Fruit fly (Drosophila melanogaster) whole organism, wandering third instar larva: ENCODE results near the gene hwt.

ENCODE experiments used
- Abd-B ChIP-seq: fragments of >200 bp; optimal IDR thresholded peaks from 2 replicates; lab custom pipeline; 2017; ENCODE audit warnings: missing biosample characterization, missing genetic modification characterization
- CG32264 ChIP-seq: fragments of 200-800 bp; sonication (Bioruptor generic); optimal IDR thresholded peaks from 2 replicates; lab custom pipeline; 2016; ENCODE audit warnings: missing biosample characterization, missing genetic modification characterization
- CG9705 ChIP-seq: fragments of 200-800 bp; sonication (Bioruptor generic); optimal IDR thresholded peaks from 2 replicates; lab custom pipeline; 2018; ENCODE audit warnings: missing biosample characterization, mild to moderate bottlenecking, missing genetic modification characterization
- CrebA ChIP-seq: fragments of 200-800 bp; sonication (Bioruptor generic); optimal IDR thresholded peaks from 2 replicates; lab custom pipeline; 2016; ENCODE audit warnings: missing biosample characterization, mild to moderate bottlenecking, missing genetic modification characterization, borderline replicate concordance
- Dfd ChIP-seq: fragments of >200 bp; optimal IDR thresholded peaks from 2 replicates; lab custom pipeline; 2017; ENCODE audit warnings: missing biosample characterization, missing genetic modification characterization
- Dif ChIP-seq: fragments of 200-275, 200-300 bp; sonication (Bioruptor generic); optimal IDR thresholded peaks from 2 replicates; lab custom pipeline; 2018; ENCODE audit warnings: missing biosample characterization, missing genetic modification characterization; ENCODE audit not compliant: partially characterized antibody
- GATAd ChIP-seq: sonication (Bioruptor generic); optimal IDR thresholded peaks from 2 replicates; lab custom pipeline; 2016; ENCODE audit warnings: missing biosample characterization, missing genetic modification characterization
- HLH106 ChIP-seq: fragments of 200-800 bp; optimal IDR thresholded peaks from 3 replicates; lab custom pipeline; 2019; ENCODE audit warnings: missing biosample characterization, mild to moderate bottlenecking, missing genetic modification characterization, moderate library complexity
- Hnf4 ChIP-seq: fragments of 200-800 bp; sonication (Bioruptor generic); optimal IDR thresholded peaks from 2 replicates; lab custom pipeline; 2016; ENCODE audit warnings: missing biosample characterization, mild to moderate bottlenecking, missing genetic modification characterization
- Hr78 ChIP-seq: fragments of >200 bp; optimal IDR thresholded peaks from 2 replicates; lab custom pipeline; 2017; ENCODE audit warnings: missing biosample characterization, missing genetic modification characterization
- Hr83 ChIP-seq: fragments of 200-300 bp; sonication (Bioruptor generic); optimal IDR thresholded peaks from 2 replicates; lab custom pipeline; 2016; ENCODE audit warnings: missing biosample characterization, mild to moderate bottlenecking, missing genetic modification characterization, moderate library complexity; ENCODE audit not compliant: poor library complexity, severe bottlenecking
- Jra ChIP-seq: sonication (Bioruptor generic); optimal IDR thresholded peaks from 2 replicates; lab custom pipeline; 2016; ENCODE audit warnings: missing biosample characterization, missing genetic modification characterization
- Mio ChIP-seq: sonication (Bioruptor generic); optimal IDR thresholded peaks from 2 replicates; lab custom pipeline; 2016; ENCODE audit warnings: missing biosample characterization, missing genetic modification characterization
- Myc ChIP-seq: fragments of >200 bp; optimal IDR thresholded peaks from 2 replicates; lab custom pipeline; 2017
- N ChIP-seq: fragments of >200 bp; optimal IDR thresholded peaks from 2 replicates; lab custom pipeline; 2018; ENCODE audit warnings: missing biosample characterization, missing external identifiers, missing genetic modification characterization
- OdsH ChIP-seq: fragments of 200-800 bp; sonication (Bioruptor generic); optimal IDR thresholded peaks from 2 replicates; lab custom pipeline; 2016; ENCODE audit warnings: missing biosample characterization, mild to moderate bottlenecking, missing genetic modification characterization
- Rel ChIP-seq, 2 experiments: fragments of 200-800 bp; sonication (Bioruptor generic) in 1 of 2; optimal IDR thresholded peaks; 2 replicates in 1 of 2; 3 replicates in 1 of 2; lab custom pipeline; 2016 to 2019; ENCODE audit warnings: mild to moderate bottlenecking in 2 of 2, missing biosample characterization in 2 of 2, missing genetic modification characterization in 2 of 2, moderate library complexity in 1 of 2
- Sp1 ChIP-seq: fragments of 200-800 bp; sonication (Bioruptor generic); optimal IDR thresholded peaks from 3 replicates; lab custom pipeline; 2019; ENCODE audit warnings: missing biosample characterization, mild to moderate bottlenecking, missing genetic modification characterization, moderate library complexity
- Vsx2 ChIP-seq: fragments of 200-300, 225-300 bp; sonication (Bioruptor generic); optimal IDR thresholded peaks from 2 replicates; lab custom pipeline; 2018; ENCODE audit warnings: missing biosample characterization, missing genetic modification characterization; ENCODE audit not compliant: partially characterized antibody
- br ChIP-seq: fragments of 200-800 bp; sonication (Bioruptor generic); optimal IDR thresholded peaks from 2 replicates; lab custom pipeline; 2016; ENCODE audit warnings: missing biosample characterization, missing genetic modification characterization
- brk ChIP-seq: fragments of 200-800 bp; sonication (Bioruptor generic); optimal IDR thresholded peaks from 2 replicates; lab custom pipeline; 2016; ENCODE audit warnings: missing biosample characterization, mild to moderate bottlenecking, missing genetic modification characterization
- dl ChIP-seq, 2 experiments: fragments of 175-275, 200-275 bp in 1 of 2; fragments of 200-275 bp in 1 of 2; sonication (Bioruptor generic); optimal IDR thresholded peaks; lab custom pipeline; 2018; ENCODE audit warnings: mild to moderate bottlenecking in 2 of 2, missing biosample characterization in 2 of 2, missing genetic modification characterization in 2 of 2, moderate library complexity in 2 of 2; ENCODE audit not compliant: partially characterized antibody in 2 of 2, insufficient read depth in 1 of 2
- dmrt93B ChIP-seq: fragments of 200-800 bp; sonication (Bioruptor generic); optimal IDR thresholded peaks from 2 replicates; lab custom pipeline; 2018; ENCODE audit warnings: missing biosample characterization, mild to moderate bottlenecking, missing genetic modification characterization
- dsf ChIP-seq: sonication (Bioruptor generic); optimal IDR thresholded peaks from 2 replicates; lab custom pipeline; 2016; ENCODE audit warnings: missing biosample characterization, missing genetic modification characterization, borderline replicate concordance
- ey ChIP-seq: fragments of 200-800 bp; sonication (Bioruptor generic); optimal IDR thresholded peaks from 2 replicates; lab custom pipeline; 2016; ENCODE audit warnings: missing biosample characterization, missing genetic modification characterization
- foxo ChIP-seq, 2 experiments: fragments of 200-800 bp; sonication (Bioruptor generic); optimal IDR thresholded peaks; 2 replicates in 1 of 2; 3 replicates in 1 of 2; lab custom pipeline; 2016 to 2017; ENCODE audit warnings: missing biosample characterization in 2 of 2, missing genetic modification characterization in 2 of 2
- fru ChIP-seq: fragments of 200-800 bp; sonication (Bioruptor generic); optimal IDR thresholded peaks from 3 replicates; lab custom pipeline; 2016; ENCODE audit warnings: missing biosample characterization, mild to moderate bottlenecking, missing genetic modification characterization
- h ChIP-seq: fragments of 200-800 bp; sonication (Bioruptor generic); optimal IDR thresholded peaks from 3 replicates; lab custom pipeline; 2016; ENCODE audit warnings: missing biosample characterization, mild to moderate bottlenecking, missing genetic modification characterization
- jim ChIP-seq: fragments of 175-275, 200-325 bp; sonication (Bioruptor generic); optimal IDR thresholded peaks from 2 replicates; lab custom pipeline; 2016; ENCODE audit warnings: missing biosample characterization, mild to moderate bottlenecking, missing genetic modification characterization
- lola ChIP-seq: fragments of >200 bp; optimal IDR thresholded peaks from 2 replicates; lab custom pipeline; 2017; ENCODE audit warnings: missing biosample characterization, missing genetic modification characterization
- pan ChIP-seq: fragments of >200 bp; optimal IDR thresholded peaks from 2 replicates; lab custom pipeline; 2017
- psq ChIP-seq: fragments of 200-800 bp; sonication (Bioruptor generic); optimal IDR thresholded peaks from 3 replicates; lab custom pipeline; 2017; ENCODE audit warnings: missing biosample characterization, mild to moderate bottlenecking, missing genetic modification characterization, moderate library complexity
- rgr ChIP-seq: fragments of 200-800 bp; sonication (Bioruptor generic); optimal IDR thresholded peaks from 3 replicates; lab custom pipeline; 2016; ENCODE audit warnings: missing biosample characterization, mild to moderate bottlenecking, missing genetic modification characterization
- sage ChIP-seq: fragments of 200-800 bp; sonication (Bioruptor generic); optimal IDR thresholded peaks from 2 replicates; lab custom pipeline; 2016; ENCODE audit warnings: missing biosample characterization, mild to moderate bottlenecking, missing genetic modification characterization
- sv ChIP-seq: fragments of 200-800 bp; sonication (Bioruptor generic); optimal IDR thresholded peaks from 3 replicates; lab custom pipeline; 2016; ENCODE audit warnings: missing biosample characterization, missing genetic modification characterization
- tai ChIP-seq: sonication (Bioruptor generic); optimal IDR thresholded peaks from 2 replicates; lab custom pipeline; 2016; ENCODE audit warnings: missing biosample characterization, missing genetic modification characterization
- usp ChIP-seq: fragments of >200 bp; optimal IDR thresholded peaks from 2 replicates; lab custom pipeline; 2017; ENCODE audit warnings: missing biosample characterization, missing genetic modification characterization
- woc ChIP-seq: sonication (Bioruptor generic); optimal IDR thresholded peaks from 2 replicates; lab custom pipeline; 2016; ENCODE audit warnings: missing biosample characterization, mild to moderate bottlenecking, missing genetic modification characterization

Gene hwt

DNA sequence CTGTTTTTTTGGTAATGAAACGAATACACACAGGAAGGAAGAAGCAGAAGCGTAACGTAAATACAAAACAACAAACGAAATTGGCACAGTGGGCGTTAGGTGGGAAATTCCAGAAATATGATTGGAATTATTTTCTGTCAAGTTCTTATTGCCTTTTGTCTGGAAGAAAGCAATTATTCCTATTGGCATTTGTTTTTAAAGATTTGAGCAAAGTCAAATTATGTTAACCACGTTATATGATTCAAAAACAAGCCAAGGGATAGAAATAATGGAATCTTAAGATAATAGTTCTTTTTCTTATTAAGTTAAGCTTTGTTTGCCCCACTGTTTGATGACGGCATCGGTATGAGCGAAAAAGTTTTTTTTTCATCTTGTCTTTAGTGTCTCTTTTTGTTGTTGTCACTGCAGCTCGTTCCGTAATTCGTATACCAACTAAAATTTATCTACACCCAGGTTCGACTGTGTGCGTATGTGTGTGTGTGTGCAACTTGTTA lies 11.3 kb upstream of the hwt start:
- TF ChIP-seq dl (GFP tag; optimal IDR thresholded peaks at IDR 0.05; lab: Kevin White, UChicago; ENCODE audit: insufficient read depth in 1 of 2, partially characterized antibody in 2 of 2): no peak
- no peak for TF ChIP-seq Myc (lab: Kevin White, UChicago)
- peak; percentile 80 for TF ChIP-seq GATAd (GFP tag; lab: Kevin White, UChicago)
- TF ChIP-seq tai (GFP tag; lab: Kevin White, UChicago): peak; percentile 87
- TF ChIP-seq Hr78 (GFP tag; lab: Kevin White, UChicago): no peak
- peak; percentile 99 for TF ChIP-seq HLH106 (tag; lab: Kevin White, UChicago)
- peak; percentile 96 for TF ChIP-seq dmrt93B (GFP tag; lab: Kevin White, UChicago)
- peak; percentile 57 for TF ChIP-seq jim (GFP tag; lab: Kevin White, UChicago)
- no peak for TF ChIP-seq pan (lab: Kevin White, UChicago)
- TF ChIP-seq foxo (GFP tag; optimal IDR thresholded peaks at IDR 0.05; lab: Kevin White, UChicago): peak; percentile 80 to 98
- TF ChIP-seq CG9705: peak; percentile 97
- peak; percentile 95 for TF ChIP-seq OdsH (GFP tag; lab: Kevin White, UChicago)
- peak; percentile 96 for TF ChIP-seq woc (GFP tag; lab: Kevin White, UChicago)
- TF ChIP-seq lola (GFP tag; lab: Kevin White, UChicago): no peak
- peak; percentile 78 for TF ChIP-seq Dfd (GFP tag; lab: Kevin White, UChicago)
- TF ChIP-seq Vsx2 (GFP tag; lab: Kevin White, UChicago): no peak
- no peak for TF ChIP-seq usp (GFP tag; lab: Kevin White, UChicago)
- TF ChIP-seq br: peak; percentile 97
- TF ChIP-seq brk (GFP tag; lab: Kevin White, UChicago): peak; percentile 81
- TF ChIP-seq CrebA (GFP tag; lab: Kevin White, UChicago): peak; percentile 77
- TF ChIP-seq Rel (GFP tag; optimal IDR thresholded peaks at IDR 0.05; lab: Kevin White, UChicago): peak; percentile 85
- peak; percentile 84 for TF ChIP-seq Rel (tag; optimal IDR thresholded peaks at IDR 0.05; lab: Kevin White, UChicago)
- peak; percentile 98 for TF ChIP-seq fru (GFP tag; lab: Kevin White, UChicago)
- peak; percentile 73 for TF ChIP-seq psq (GFP tag; lab: Kevin White, UChicago)
- TF ChIP-seq h (GFP tag; lab: Kevin White, UChicago): peak; percentile 98
- TF ChIP-seq CG32264 (GFP tag; lab: Kevin White, UChicago): peak; percentile 92
- peak; percentile 82 for TF ChIP-seq dsf
- TF ChIP-seq Hr83 (GFP tag; lab: Kevin White, UChicago): no peak
- TF ChIP-seq Jra: peak; percentile 83
- peak; percentile 96 for TF ChIP-seq rgr (GFP tag; lab: Kevin White, UChicago)
- TF ChIP-seq sv: peak; percentile 97
- no peak for TF ChIP-seq Abd-B
- no peak for TF ChIP-seq N (GFP tag; lab: Kevin White, UChicago)
- TF ChIP-seq sage: peak; percentile 91
- TF ChIP-seq ey: peak; percentile 97
- TF ChIP-seq Dif (GFP tag; lab: Kevin White, UChicago): no peak
- TF ChIP-seq Mio (GFP tag; lab: Kevin White, UChicago): peak; percentile 78
- peak; percentile 98 for TF ChIP-seq Sp1
- TF ChIP-seq Hnf4 (GFP tag; lab: Kevin White, UChicago): peak; percentile 94

DNA sequence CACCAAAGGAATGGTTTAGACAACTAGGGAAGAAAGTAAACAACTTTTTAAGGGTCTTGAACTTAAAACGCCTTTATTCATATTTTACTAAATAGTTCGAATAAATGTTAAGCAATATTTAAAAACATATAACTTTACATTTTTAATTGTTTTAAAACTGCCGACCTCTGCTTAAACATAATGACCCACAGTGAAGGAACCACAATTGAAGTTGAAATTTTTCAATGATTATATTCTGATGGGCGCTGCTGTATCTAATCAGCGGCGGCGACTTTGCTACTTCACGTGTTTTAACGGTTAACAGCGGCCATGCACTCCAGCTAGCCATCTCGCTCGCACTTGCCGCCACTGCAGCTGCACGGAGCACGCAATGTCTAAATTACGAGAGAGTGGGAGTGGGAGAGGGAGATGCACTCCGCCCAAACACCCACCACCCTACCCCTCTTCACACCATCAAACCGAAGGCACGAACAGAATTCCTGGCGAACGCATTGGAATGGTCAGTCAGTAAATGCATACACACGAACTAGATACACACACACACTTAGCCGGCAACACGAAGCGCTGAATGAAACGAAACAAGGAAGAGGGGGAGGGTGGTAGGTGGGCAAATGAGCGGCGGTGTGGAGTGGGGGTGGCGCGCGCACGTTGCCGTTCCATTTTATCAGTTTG lies 10.6 kb upstream of the hwt start:
- TF ChIP-seq fru (GFP tag; lab: Kevin White, UChicago): peak; percentile 48
- no peak for TF ChIP-seq jim (GFP tag; lab: Kevin White, UChicago)
- TF ChIP-seq HLH106 (tag; lab: Kevin White, UChicago): peak; percentile 54
- peak; percentile 7 for TF ChIP-seq rgr (GFP tag; lab: Kevin White, UChicago)
- no peak for TF ChIP-seq dsf
- peak; percentile 55 for TF ChIP-seq psq (GFP tag; lab: Kevin White, UChicago)
- peak; percentile 28 for TF ChIP-seq Hnf4 (GFP tag; lab: Kevin White, UChicago)
- TF ChIP-seq ey: peak; percentile 44
- no peak for TF ChIP-seq CG9705
- TF ChIP-seq Dif (GFP tag; lab: Kevin White, UChicago): peak; percentile 41
- peak in 1 of 2 experiments; percentile 58 for TF ChIP-seq foxo (GFP tag; optimal IDR thresholded peaks at IDR 0.05; lab: Kevin White, UChicago)
- no peak for TF ChIP-seq OdsH (GFP tag; lab: Kevin White, UChicago)
- peak; percentile 34 for TF ChIP-seq h (GFP tag; lab: Kevin White, UChicago)
- peak; percentile 53 for TF ChIP-seq Sp1
- TF ChIP-seq Jra: no peak
- TF ChIP-seq br: peak; percentile 47
- TF ChIP-seq sage: no peak
- TF ChIP-seq dl (GFP tag; optimal IDR thresholded peaks at IDR 0.05; lab: Kevin White, UChicago; ENCODE audit: insufficient read depth in 1 of 2, partially characterized antibody in 2 of 2): no peak
- peak; percentile 9 for TF ChIP-seq Hr83 (GFP tag; lab: Kevin White, UChicago)
- TF ChIP-seq dmrt93B (GFP tag; lab: Kevin White, UChicago): peak; percentile 29
